Worm (Caenorhabditis elegans) whole organism, midembryonic: ENCODE data around the gene atg-10.

Experiments
- T22C8.4 ChIP-seq: fragments of 200-800 bp; sonication (Bioruptor generic); IDR thresholded peaks from 2 replicates; pipeline ENCODE4 v1.3.6; 2022; ENCODE audit warnings: missing genetic modification characterization, missing compliant biosample characterization
- cog-1 ChIP-seq: sonication (generic microtip); optimal IDR thresholded peaks from 2 replicates; lab custom pipeline; 2016; ENCODE audit warnings: missing genetic modification characterization, missing compliant biosample characterization
- flt-1 ChIP-seq: fragments of 200-800 bp; sonication (Bioruptor generic); IDR thresholded peaks from 2 replicates; pipeline ENCODE4 v1.3.6; 2022; ENCODE audit warnings: missing genetic modification characterization, missing compliant biosample characterization
- med-1 ChIP-seq: sonication (generic microtip); optimal IDR thresholded peaks from 2 replicates; lab custom pipeline; 2017; ENCODE audit warnings: missing genetic modification characterization, mild to moderate bottlenecking, missing compliant biosample characterization, antibody characterized with exemption, missing genetic modification reagents; ENCODE audit not compliant: insufficient read depth
- ref-1 ChIP-seq: fragments of 200-800 bp; sonication (Bioruptor generic); conservative IDR thresholded peaks from 2 replicates; pipeline ENCODE4 v1.3.6; 2022; ENCODE audit warnings: missing genetic modification reagents, missing genetic modification characterization, missing compliant biosample characterization
- tab-1 ChIP-seq: fragments of 200-800 bp; sonication (Bioruptor generic); IDR thresholded peaks from 2 replicates; pipeline ENCODE4 v1.3.6; 2022; ENCODE audit warnings: missing genetic modification characterization, missing compliant biosample characterization
- ztf-23 ChIP-seq: fragments of 200-800 bp; sonication (Bioruptor generic); IDR thresholded peaks from 2 replicates; pipeline ENCODE4 v1.3.6; 2022; ENCODE audit warnings: missing genetic modification reagents, missing genetic modification characterization, missing compliant biosample characterization
- ztf-29 ChIP-seq: fragments of 200-800 bp; sonication (Bioruptor generic); IDR thresholded peaks from 2 replicates; pipeline ENCODE4 v1.3.6; 2022; ENCODE audit warnings: missing genetic modification reagents, missing genetic modification characterization, missing compliant biosample characterization

DNA sequence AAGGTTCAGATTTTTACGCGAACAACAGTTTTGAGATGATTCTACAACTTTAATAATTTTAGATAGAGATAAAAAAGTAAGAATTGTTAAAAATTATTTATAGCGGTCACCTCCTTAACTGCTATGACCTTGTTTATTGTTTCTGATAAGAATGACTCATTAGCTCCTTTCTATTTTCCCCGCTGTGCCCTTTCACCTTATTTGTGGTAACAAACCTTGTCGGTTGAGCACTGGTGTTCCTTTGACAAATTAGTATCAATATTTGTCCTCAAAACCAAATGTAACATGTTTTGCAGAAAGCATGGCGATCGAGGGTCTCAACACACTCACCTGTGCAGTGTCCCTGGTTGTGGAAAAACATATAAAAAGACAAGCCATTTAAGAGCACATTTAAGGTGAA, 32.3 kb upstream of the atg-10 start:
- no peak for TF ChIP-seq flt-1 (GFP tag; lab: Robert Waterston, UW)
- no peak for TF ChIP-seq T22C8.4
- no peak for TF ChIP-seq med-1 (GFP tag; lab: Kevin White, UChicago)
- no peak for TF ChIP-seq ref-1
- no peak for TF ChIP-seq cog-1
- TF ChIP-seq ztf-23, result no peak
- TF ChIP-seq tab-1, result no peak
- TF ChIP-seq ztf-29 (GFP tag; lab: Robert Waterston, UW), result no peak
